Worm (Caenorhabditis elegans) whole organism, young adult: ENCODE measurements around the gene sta-2.

Experiments used
- B0035.1 ChIP-seq: sonication (generic microtip); optimal IDR thresholded peaks from 2 replicates; lab custom pipeline; 2016; ENCODE audit warnings: missing genetic modification characterization, mild to moderate bottlenecking, missing compliant biosample characterization, missing genotype, missing genetic modification reagents
- F10E7.11 ChIP-seq: sonication (generic microtip); optimal IDR thresholded peaks from 2 replicates; lab custom pipeline; 2017; ENCODE audit warnings: mild to moderate bottlenecking, missing genetic modification characterization, moderate library complexity, missing compliant biosample characterization
- K11D2.4 ChIP-seq: fragments of 200-800 bp; sonication (Bioruptor generic); IDR thresholded peaks from 2 replicates; pipeline ENCODE4 v1.3.6; 2022; ENCODE audit warnings: missing genetic modification reagents, missing genetic modification characterization, missing compliant biosample characterization
- K12H6.12 ChIP-seq: fragments of 200-800 bp; sonication (Bioruptor generic); optimal IDR thresholded peaks from 2 replicates; lab custom pipeline; 2018; ENCODE audit warnings: mild to moderate bottlenecking, missing genetic modification characterization, missing compliant biosample characterization
- Y53F4B.3 ChIP-seq: fragments of 200-800 bp; sonication (Bioruptor generic); IDR thresholded peaks from 2 replicates; pipeline ENCODE4 v1.3.6; 2022; ENCODE audit warnings: missing genetic modification reagents, missing genetic modification characterization, missing compliant biosample characterization
- akir-1 ChIP-seq: fragments of 200-800 bp; sonication (Bioruptor generic); optimal IDR thresholded peaks from 2 replicates; lab custom pipeline; 2018; ENCODE audit warnings: mild to moderate bottlenecking, missing genetic modification characterization, moderate library complexity, missing compliant biosample characterization
- aptf-3 ChIP-seq: fragments of 200-800 bp; sonication (Bioruptor generic); IDR thresholded peaks from 2 replicates; pipeline ENCODE4 v1.3.6; 2022; ENCODE audit warnings: missing genetic modification characterization, missing compliant biosample characterization
- atf-7 ChIP-seq: sonication (generic microtip); optimal IDR thresholded peaks from 2 replicates; lab custom pipeline; 2017; ENCODE audit warnings: mild to moderate bottlenecking, missing genetic modification characterization, missing compliant biosample characterization
- attf-3 ChIP-seq: fragments of 200-800 bp; sonication (Bioruptor generic); conservative IDR thresholded peaks from 2 replicates; pipeline ENCODE4 v1.3.6; 2022; ENCODE audit warnings: missing genetic modification reagents, missing genetic modification characterization, missing compliant biosample characterization
- attf-5 ChIP-seq: fragments of 200-800 bp; sonication (Bioruptor generic); optimal IDR thresholded peaks from 2 replicates; lab custom pipeline; 2018; ENCODE audit warnings: mild to moderate bottlenecking, missing genetic modification characterization, missing compliant biosample characterization
- attf-6 ChIP-seq: fragments of 200-800 bp; sonication (Bioruptor generic); IDR thresholded peaks from 2 replicates; pipeline ENCODE4 v1.3.6; 2022; ENCODE audit warnings: missing genetic modification reagents, missing genetic modification characterization, missing compliant biosample characterization
- ceh-100 ChIP-seq: fragments of 200-800 bp; sonication (Bioruptor generic); IDR thresholded peaks from 2 replicates; pipeline ENCODE4 v1.3.6; 2022; ENCODE audit warnings: missing genetic modification reagents, missing genetic modification characterization, missing compliant biosample characterization
- ceh-27 ChIP-seq: fragments of 200-800 bp; sonication (Bioruptor generic); optimal IDR thresholded peaks from 2 replicates; lab custom pipeline; 2018; ENCODE audit warnings: mild to moderate bottlenecking, missing genetic modification characterization, moderate library complexity, missing compliant biosample characterization
- ceh-58 ChIP-seq: fragments of 200-800 bp; sonication (Bioruptor generic); IDR thresholded peaks from 2 replicates; pipeline ENCODE4 v1.3.6; 2022; ENCODE audit warnings: missing genetic modification characterization, missing compliant biosample characterization
- ceh-91 ChIP-seq: fragments of 200-800 bp; sonication (Bioruptor generic); IDR thresholded peaks from 2 replicates; pipeline ENCODE4 v1.3.6; 2022; ENCODE audit warnings: missing genetic modification reagents, missing genetic modification characterization, missing compliant biosample characterization
- dox-1 ChIP-seq: fragments of 200-800 bp; sonication (Bioruptor generic); IDR thresholded peaks from 2 replicates; pipeline ENCODE4 v1.3.6; 2022; ENCODE audit warnings: missing genetic modification reagents, missing genetic modification characterization, missing compliant biosample characterization
- dpl-1 ChIP-seq: fragments of 150-350 bp; optimal IDR thresholded peaks from 2 replicates; lab custom pipeline; 2014; ENCODE audit warnings: missing biosample characterization, missing genetic modification reagents, missing genetic modification characterization
- ekl-4 ChIP-seq: fragments of 200-800 bp; sonication (Bioruptor generic); IDR thresholded peaks from 2 replicates; pipeline ENCODE4 v1.3.6; 2022; ENCODE audit warnings: missing genetic modification reagents, missing genetic modification characterization, missing compliant biosample characterization
- gei-17 ChIP-seq: fragments of 200-800 bp; sonication (Bioruptor generic); optimal IDR thresholded peaks from 2 replicates; lab custom pipeline; 2018; ENCODE audit warnings: mild to moderate bottlenecking, missing genetic modification characterization, missing compliant biosample characterization
- him-1 ChIP-seq: sonication (generic microtip); optimal IDR thresholded peaks from 2 replicates; lab custom pipeline; 2016; ENCODE audit warnings: missing genotype, missing genetic modification reagents, missing genetic modification characterization, missing compliant biosample characterization
- hlh-12 ChIP-seq: sonication (generic microtip); optimal IDR thresholded peaks from 2 replicates; lab custom pipeline; 2016; ENCODE audit warnings: missing genetic modification characterization, missing compliant biosample characterization
- hlh-26 ChIP-seq: fragments of 200-800 bp; sonication (Bioruptor generic); conservative IDR thresholded peaks from 2 replicates; pipeline ENCODE4 v1.3.6; 2022; ENCODE audit warnings: missing genetic modification reagents, missing genetic modification characterization, missing compliant biosample characterization
- hsf-1 ChIP-seq: fragments of 200-800 bp; sonication (Bioruptor generic); IDR thresholded peaks from 2 replicates; pipeline ENCODE4 v1.3.6; 2022; ENCODE audit warnings: missing genetic modification reagents, missing genetic modification characterization, missing compliant biosample characterization
- lin-40 ChIP-seq: sonication (generic microtip); optimal IDR thresholded peaks from 2 replicates; lab custom pipeline; 2016; ENCODE audit warnings: missing genetic modification characterization, mild to moderate bottlenecking, missing compliant biosample characterization, missing genotype, missing genetic modification reagents
- lsy-27 ChIP-seq: sonication (generic microtip); optimal IDR thresholded peaks from 2 replicates; lab custom pipeline; 2017; ENCODE audit warnings: missing genetic modification characterization, mild to moderate bottlenecking, missing compliant biosample characterization, antibody characterized with exemption, missing genotype, borderline replicate concordance; ENCODE audit not compliant: insufficient read depth
- madf-10 ChIP-seq: sonication (generic microtip); optimal IDR thresholded peaks from 2 replicates; lab custom pipeline; 2016; ENCODE audit warnings: mild to moderate bottlenecking, missing genetic modification characterization, missing compliant biosample characterization
- mcd-1 ChIP-seq: fragments of 200-800 bp; sonication (Bioruptor generic); IDR thresholded peaks from 2 replicates; pipeline ENCODE4 v1.3.6; 2022; ENCODE audit warnings: missing genetic modification reagents, missing genetic modification characterization, missing compliant biosample characterization
- mes-4 ChIP-seq: sonication (generic microtip); optimal IDR thresholded peaks from 2 replicates; lab custom pipeline; 2016; ENCODE audit warnings: missing genotype, missing genetic modification characterization, missing compliant biosample characterization
- nfya-1 ChIP-seq: sonication (generic microtip); optimal IDR thresholded peaks from 2 replicates; lab custom pipeline; 2017; ENCODE audit warnings: antibody characterized with exemption, missing compliant biosample characterization, missing genetic modification characterization, borderline replicate concordance; ENCODE audit not compliant: insufficient read depth
- nfya-2 ChIP-seq: fragments of 200-800 bp; sonication (Bioruptor generic); IDR thresholded peaks from 2 replicates; pipeline ENCODE4 v1.3.6; 2022; ENCODE audit warnings: missing genetic modification reagents, missing genetic modification characterization, missing compliant biosample characterization
- nhr-179 ChIP-seq: sonication (generic microtip); optimal IDR thresholded peaks from 2 replicates; lab custom pipeline; 2016; ENCODE audit warnings: mild to moderate bottlenecking, missing genetic modification characterization, missing compliant biosample characterization
- nhr-27 ChIP-seq: fragments of 200-800 bp; sonication (Bioruptor generic); optimal IDR thresholded peaks from 2 replicates; lab custom pipeline; 2018; ENCODE audit warnings: mild to moderate bottlenecking, missing genetic modification characterization, moderate library complexity, missing compliant biosample characterization
- pbrm-1 ChIP-seq: fragments of 200-800 bp; sonication (Bioruptor generic); IDR thresholded peaks from 2 replicates; pipeline ENCODE4 v1.3.6; 2022; ENCODE audit warnings: missing genetic modification reagents, missing genetic modification characterization, missing compliant biosample characterization
- pha-4 ChIP-seq: fragments of 150-350 bp; sonication (generic microtip); optimal IDR thresholded peaks from 2 replicates; lab custom pipeline; 2014; ENCODE audit warnings: missing biosample characterization, missing genetic modification reagents, missing genetic modification characterization
- repo-1 ChIP-seq: sonication (generic microtip); optimal IDR thresholded peaks from 2 replicates; lab custom pipeline; 2017; ENCODE audit warnings: mild to moderate bottlenecking, missing genetic modification characterization, missing compliant biosample characterization
- sea-2 ChIP-seq: fragments of 200-800 bp; sonication (Bioruptor generic); IDR thresholded peaks from 2 replicates; pipeline ENCODE4 v1.3.6; 2022; ENCODE audit warnings: missing genetic modification characterization, missing compliant biosample characterization
- snpc-1.3 ChIP-seq: sonication (generic microtip); optimal IDR thresholded peaks from 2 replicates; lab custom pipeline; 2017; ENCODE audit warnings: missing genetic modification characterization, mild to moderate bottlenecking, missing compliant biosample characterization, antibody characterized with exemption, moderate library complexity, missing genotype, missing genetic modification reagents; ENCODE audit not compliant: insufficient read depth
- snpc-3.4 ChIP-seq: sonication (generic microtip); optimal IDR thresholded peaks from 2 replicates; lab custom pipeline; 2017; ENCODE audit warnings: missing genetic modification characterization, mild to moderate bottlenecking, missing compliant biosample characterization, antibody characterized with exemption, moderate library complexity, missing genotype, missing genetic modification reagents
- snpc-4 ChIP-seq, 5 experiments: fragments of 150-350 bp in 1 of 5; sonication (generic microtip) in 4 of 5; optimal IDR thresholded peaks; 2 replicates each; lab custom pipeline; 2014 to 2018; ENCODE audit warnings: missing genetic modification characterization in 5 of 5, missing biosample characterization in 3 of 5, antibody characterized with exemption in 2 of 5, mild to moderate bottlenecking in 2 of 5, missing compliant biosample characterization in 2 of 5, missing genotype in 2 of 5, moderate library complexity in 2 of 5, missing genetic modification reagents in 1 of 5
- tbx-9 ChIP-seq: sonication (generic microtip); optimal IDR thresholded peaks from 2 replicates; lab custom pipeline; 2016; ENCODE audit warnings: borderline replicate concordance, missing genetic modification characterization, inconsistent platforms, missing compliant biosample characterization
- ztf-18 ChIP-seq: sonication (generic microtip); optimal IDR thresholded peaks from 2 replicates; lab custom pipeline; 2016; ENCODE audit warnings: missing genotype, mild to moderate bottlenecking, missing genetic modification characterization, missing compliant biosample characterization
- ztf-22 ChIP-seq: fragments of 200-800 bp; sonication (Bioruptor generic); optimal IDR thresholded peaks from 2 replicates; lab custom pipeline; 2018; ENCODE audit warnings: mild to moderate bottlenecking, missing genetic modification characterization, moderate library complexity, missing compliant biosample characterization
- ztf-26 ChIP-seq: sonication (generic microtip); optimal IDR thresholded peaks from 2 replicates; lab custom pipeline; 2017; ENCODE audit warnings: missing genetic modification characterization, missing compliant biosample characterization
- ztf-3 ChIP-seq: fragments of 200-800 bp; sonication (Bioruptor generic); optimal IDR thresholded peaks from 2 replicates; lab custom pipeline; 2018; ENCODE audit warnings: mild to moderate bottlenecking, missing genetic modification characterization, missing compliant biosample characterization
- ztf-6 ChIP-seq: fragments of 200-800 bp; sonication (Bioruptor generic); IDR thresholded peaks from 2 replicates; pipeline ENCODE4 v1.3.6; 2022; ENCODE audit warnings: missing genetic modification reagents, missing genetic modification characterization, missing compliant biosample characterization

Gene sta-2

ce11 chrV:9730743-9731706 is 10.0 kb upstream of the sta-2 start (continued):
- TF ChIP-seq hlh-26 (GFP tag; lab: Robert Waterston, UW) (no peak), Y53F4B.3 (no peak), pha-4 (tag; lab: Kevin White, UChicago) (no peak), ceh-58 (GFP tag; lab: Robert Waterston, UW) (no peak), atf-7 (tag; lab: Kevin White, UChicago) (peak; percentile 93), tbx-9 (tag; lab: Kevin White, UChicago) (no peak), dox-1 (peak; percentile 92), gei-17 (GFP tag; lab: Kevin White, UChicago) (peak; percentile 66), hsf-1 (GFP tag; lab: Robert Waterston, UW) (no peak), mes-4 (no peak), mcd-1 (GFP tag; lab: Robert Waterston, UW) (peak; percentile 84), nhr-179 (tag; lab: Kevin White, UChicago) (no peak), nhr-27 (tag; lab: Kevin White, UChicago) (no peak), nfya-1 (no peak), B0035.1 (tag; lab: Kevin White, UChicago) (peak; percentile 78), ztf-18 (tag; lab: Kevin White, UChicago) (peak; percentile 71), repo-1 (tag; lab: Kevin White, UChicago) (peak; percentile 61), lin-40 (tag; lab: Kevin White, UChicago) (peak; percentile 94), ekl-4 (GFP tag; lab: Robert Waterston, UW) (peak; percentile 81), dpl-1 (GFP tag; lab: Kevin White, UChicago) (no peak), ztf-6 (GFP tag; lab: Robert Waterston, UW) (0 out of 2 replicates have a peak, but pooled peaks have one; percentile 62), ceh-91 (0 out of 2 replicates have a peak, but pooled peaks have one; percentile 26), aptf-3 (GFP tag; lab: Robert Waterston, UW) (no peak), ztf-26 (tag; lab: Kevin White, UChicago) (peak; percentile 90), K11D2.4 (GFP tag; lab: Robert Waterston, UW) (peak; percentile 83), sea-2 (GFP tag; lab: Robert Waterston, UW) (peak; percentile 74; the same call in 1 of the 2 replicates), attf-3 (GFP tag; lab: Robert Waterston, UW) (peak; percentile 62), hlh-12 (no peak), ceh-100 (peak; percentile 33; the same call in 1 of the 2 replicates), ztf-22 (peak; percentile 72), ztf-3 (peak; percentile 65), akir-1 (no peak), snpc-3.4 (tag; lab: Kevin White, UChicago) (no peak), attf-5 (GFP tag; lab: Kevin White, UChicago) (peak; percentile 98), attf-6 (no peak), madf-10 (tag; lab: Kevin White, UChicago) (peak; percentile 90), lsy-27 (tag; lab: Kevin White, UChicago) (no peak), snpc-1.3 (tag; lab: Kevin White, UChicago) (no peak), K12H6.12 (tag; lab: Kevin White, UChicago) (peak; percentile 98), him-1 (tag; lab: Kevin White, UChicago) (no peak), snpc-4 (GFP tag; optimal IDR thresholded peaks at IDR 0.05; lab: Kevin White, UChicago) (peak; percentile 55), snpc-4 (tag; optimal IDR thresholded peaks at IDR 0.05; lab: Kevin White, UChicago) (peak; percentile 42 to 79 (median 78)), nfya-2 (GFP tag; lab: Robert Waterston, UW) (no peak), F10E7.11 (tag; lab: Kevin White, UChicago) (no peak), pbrm-1 (peak; percentile 58), ceh-27 (GFP tag; lab: Kevin White, UChicago) (peak; percentile 95)
